Fruit fly (Drosophila melanogaster): ENCODE data around the gene CG8004.

CG8004 gene

DNA sequence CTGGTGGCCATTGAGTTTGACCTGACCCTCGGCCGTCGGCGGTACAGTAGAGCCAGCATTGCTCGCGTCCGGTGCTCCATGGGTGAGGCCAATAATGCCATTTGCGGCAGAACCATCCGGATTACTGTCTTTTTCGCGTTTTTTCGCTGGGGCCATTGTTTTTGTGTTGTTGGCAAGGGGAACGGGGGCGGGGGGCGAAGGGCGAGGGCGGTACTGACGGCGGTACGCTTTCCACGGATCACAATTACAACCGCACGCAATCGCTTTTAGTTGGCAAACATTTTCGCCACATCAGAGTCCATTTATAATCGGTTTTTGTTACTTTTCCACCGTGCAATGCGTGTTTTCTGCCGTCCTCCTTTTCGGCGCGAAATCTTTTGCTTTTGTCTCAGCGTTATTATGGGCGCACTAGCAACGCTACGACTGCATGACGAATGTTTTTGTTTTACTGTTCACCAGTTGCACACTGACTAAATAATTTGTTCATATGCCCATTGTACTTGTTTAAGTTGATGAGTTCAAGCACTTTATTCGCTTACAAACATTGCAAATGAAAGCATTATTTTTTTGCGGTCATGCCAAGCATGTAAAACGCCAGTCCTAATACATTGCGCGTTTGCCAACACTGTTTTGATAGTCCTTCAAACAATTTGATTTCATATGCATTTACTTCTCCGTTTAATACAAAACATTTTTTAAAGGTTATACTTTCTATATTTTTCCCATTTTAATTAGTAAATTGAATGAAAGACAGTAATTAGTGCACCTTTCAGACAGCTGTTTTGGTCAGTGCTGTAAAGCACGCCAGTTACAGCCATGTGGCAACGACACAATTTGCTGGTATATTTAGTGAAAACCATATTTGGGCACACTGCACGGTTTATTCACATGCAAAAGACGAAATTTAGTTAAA is 5.2 kb downstream of the CG8004 start, which contains the start of gene Pfdn6 (continued):
- TF ChIP-seq CG6175 (GFP tag; IDR thresholded peaks at IDR 0.05) (no peak), Dip3 (GFP tag; optimal IDR thresholded peaks at IDR 0.05) (peak; percentile 88), phol (tag; optimal IDR thresholded peaks at IDR 0.05) (peak; percentile 96), CG13775 (GFP tag; optimal IDR thresholded peaks at IDR 0.05) (peak; percentile 93), Neu2 (GFP tag; optimal IDR thresholded peaks at IDR 0.05; ENCODE audit: borderline replicate concordance) (no peak), pita (GFP tag; optimal IDR thresholded peaks at IDR 0.05) (no peak), Dbx (GFP tag; IDR thresholded peaks at IDR 0.05) (peak; percentile 79), CG11456 (GFP tag; IDR thresholded peaks at IDR 0.05) (peak; percentile 50; the same call in 1 of the 3 replicates), CG4360 (GFP tag; IDR thresholded peaks at IDR 0.05) (0 out of 2 replicates have a peak, but pooled peaks have one; percentile 34), Hmr (GFP tag; optimal IDR thresholded peaks at IDR 0.05) (peak; percentile 75), CG14667 (GFP tag; IDR thresholded peaks at IDR 0.05) (no peak), jing (GFP tag; optimal IDR thresholded peaks at IDR 0.05) (peak; percentile 39), CG3838 (GFP tag; optimal IDR thresholded peaks at IDR 0.05) (peak; percentile 36), CG4854 (GFP tag; optimal IDR thresholded peaks at IDR 0.05) (peak; percentile 54), btn (GFP tag; optimal IDR thresholded peaks at IDR 0.05) (no peak), Hr51 (GFP tag; optimal IDR thresholded peaks at IDR 0.05) (peak; percentile 45 to 77), Myb (GFP tag; optimal IDR thresholded peaks at IDR 0.05) (peak; percentile 65), NK7.1 (GFP tag; optimal IDR thresholded peaks at IDR 0.05) (no peak), ac (GFP tag; optimal IDR thresholded peaks at IDR 0.05) (no peak), Ada2b (GFP tag; IDR thresholded peaks at IDR 0.05) (peak; percentile 74), CG11695 (GFP tag; IDR thresholded peaks at IDR 0.05) (no peak), Asciz (GFP tag; optimal IDR thresholded peaks at IDR 0.05) (no peak), Sox102F (GFP tag; optimal IDR thresholded peaks at IDR 0.05) (peak; percentile 88), rib (GFP tag; IDR thresholded peaks at IDR 0.05) (no peak), z (GFP tag; IDR thresholded peaks at IDR 0.05) (no peak), hb (GFP tag; IDR thresholded peaks at IDR 0.05; ENCODE audit: partially characterized antibody) (peak; percentile 79; the same call in 2 of the 3 replicates), CG10147 (GFP tag; optimal IDR thresholded peaks at IDR 0.05) (peak; percentile 70), usp (GFP tag; optimal IDR thresholded peaks at IDR 0.05) (no peak), CG8290 (GFP tag; optimal IDR thresholded peaks at IDR 0.05) (peak; percentile 82), CG8290 (tag; optimal IDR thresholded peaks at IDR 0.05) (peak; percentile 68 to 77), sens (GFP tag) (peak; percentile 84), CG18619 (GFP tag; optimal IDR thresholded peaks at IDR 0.05) (peak; percentile 81), odd (GFP tag; optimal IDR thresholded peaks at IDR 0.05) (no peak), ci (GFP tag; IDR thresholded peaks at IDR 0.05) (peak; percentile 85; the same call in 2 of the 3 replicates), CG15479 (GFP tag; optimal IDR thresholded peaks at IDR 0.05) (no peak), CG11696 (GFP tag; IDR thresholded peaks at IDR 0.05) (peak; percentile 42; the same call in 1 of the 2 replicates), Optix (GFP tag; IDR thresholded peaks at IDR 0.05) (peak; percentile 89), tx (GFP tag; optimal IDR thresholded peaks at IDR 0.05) (peak; percentile 71), caup (GFP tag; optimal IDR thresholded peaks at IDR 0.05; ENCODE audit: severe bottlenecking) (peak; percentile 58), CkIIα-i1 (GFP tag; IDR thresholded peaks at IDR 0.05) (no peak), Ets97D (GFP tag; optimal IDR thresholded peaks at IDR 0.05) (peak; percentile 75), CG16863 (GFP tag; optimal IDR thresholded peaks at IDR 0.05) (peak; percentile 71), Taf1 (GFP tag; IDR thresholded peaks at IDR 0.05) (peak; percentile 35; the same call in 1 of the 2 replicates), nerfin-1 (tag; optimal IDR thresholded peaks at IDR 0.05) (peak; percentile 66), CG34422 (GFP tag; IDR thresholded peaks at IDR 0.05) (peak; percentile 71; the same call in 1 of the 3 replicates), jigr1 (GFP tag; IDR thresholded peaks at IDR 0.05) (peak; percentile 52; the same call in 1 of the 3 replicates), ems (GFP tag; optimal IDR thresholded peaks at IDR 0.05) (peak; percentile 75), Dref (GFP tag; IDR thresholded peaks at IDR 0.05) (0 out of 2 replicates have a peak, but pooled peaks have one; percentile 25), emc (GFP tag; optimal IDR thresholded peaks at IDR 0.05) (peak; percentile 74)
